Worm (Caenorhabditis elegans) whole organism, mixed stage, embryonic: ENCODE data around the gene F53B3.3.

Experiments
- M03D4.4 ChIP-seq: sonication (generic microtip); optimal IDR thresholded peaks from 2 replicates; lab custom pipeline; 2017; ENCODE audit warnings: mild to moderate bottlenecking, missing genetic modification characterization, missing compliant biosample characterization
- bed-3 ChIP-seq: fragments of 200-800 bp; sonication (Bioruptor generic); optimal IDR thresholded peaks from 3 replicates; lab custom pipeline; 2018; ENCODE audit warnings: mild to moderate bottlenecking, missing genetic modification characterization, moderate library complexity, missing compliant biosample characterization
- ceh-39 ChIP-seq: fragments of 150-350 bp; optimal IDR thresholded peaks from 2 replicates; lab custom pipeline; 2014; ENCODE audit warnings: missing biosample characterization, missing genetic modification characterization
- ces-1 ChIP-seq: fragments of 150-350 bp; optimal IDR thresholded peaks from 2 replicates; lab custom pipeline; 2014; ENCODE audit warnings: missing biosample characterization, missing genetic modification reagents, missing genetic modification characterization
- cnd-1 ChIP-seq: fragments of 200-800 bp; sonication (Bioruptor generic); optimal IDR thresholded peaks from 2 replicates; lab custom pipeline; 2018; ENCODE audit warnings: mild to moderate bottlenecking, missing genetic modification characterization, missing compliant biosample characterization
- drap-1 ChIP-seq: fragments of 200-800 bp; sonication (Bioruptor generic); optimal IDR thresholded peaks from 3 replicates; lab custom pipeline; 2018; ENCODE audit warnings: mild to moderate bottlenecking, missing genetic modification characterization, missing compliant biosample characterization
- elt-1 ChIP-seq: sonication (generic microtip); optimal IDR thresholded peaks from 2 replicates; lab custom pipeline; 2017; ENCODE audit warnings: missing genetic modification characterization, mild to moderate bottlenecking, missing compliant biosample characterization, antibody characterized with exemption, moderate library complexity, borderline replicate concordance; ENCODE audit not compliant: insufficient read depth
- elt-3 ChIP-seq: fragments of 150-350 bp; optimal IDR thresholded peaks from 2 replicates; lab custom pipeline; 2014; ENCODE audit warnings: missing biosample characterization, missing genetic modification characterization
- flh-1 ChIP-seq: fragments of 200-800 bp; sonication (Bioruptor generic); optimal IDR thresholded peaks from 2 replicates; lab custom pipeline; 2018; ENCODE audit warnings: mild to moderate bottlenecking, missing genetic modification characterization, moderate library complexity, missing compliant biosample characterization
- hlh-1 ChIP-seq: fragments of 150-350 bp; optimal IDR thresholded peaks from 2 replicates; lab custom pipeline; 2014; ENCODE audit warnings: missing biosample characterization, missing genetic modification reagents, missing genetic modification characterization
- lin-13 ChIP-seq: fragments of 150-350 bp; optimal IDR thresholded peaks from 2 replicates; lab custom pipeline; 2014; ENCODE audit warnings: missing biosample characterization, missing genetic modification characterization
- lin-32 ChIP-seq: fragments of 200-800 bp; sonication (Bioruptor generic); optimal IDR thresholded peaks from 2 replicates; lab custom pipeline; 2018; ENCODE audit warnings: mild to moderate bottlenecking, missing genetic modification characterization, missing compliant biosample characterization
- lsy-2 ChIP-seq: fragments of 150-350 bp; optimal IDR thresholded peaks from 2 replicates; lab custom pipeline; 2014; ENCODE audit warnings: missing biosample characterization, missing genetic modification characterization
- mab-5 ChIP-seq: fragments of 150-350 bp; optimal IDR thresholded peaks from 2 replicates; lab custom pipeline; 2014; ENCODE audit warnings: missing biosample characterization, missing genetic modification characterization
- mls-2 ChIP-seq: sonication (generic microtip); optimal IDR thresholded peaks from 2 replicates; lab custom pipeline; 2016; ENCODE audit warnings: mild to moderate bottlenecking, missing genetic modification characterization, moderate library complexity, missing compliant biosample characterization
- nhr-12 ChIP-seq: fragments of 150-350 bp; optimal IDR thresholded peaks from 2 replicates; lab custom pipeline; 2014; ENCODE audit warnings: missing biosample characterization, missing genetic modification characterization
- nhr-2 ChIP-seq: fragments of 150-350 bp; optimal IDR thresholded peaks from 2 replicates; lab custom pipeline; 2014; ENCODE audit warnings: missing biosample characterization, missing genetic modification characterization
- nhr-237 ChIP-seq: fragments of 150-350 bp; optimal IDR thresholded peaks from 2 replicates; lab custom pipeline; 2014; ENCODE audit warnings: missing biosample characterization, missing genetic modification characterization
- nhr-76 ChIP-seq: sonication (generic microtip); optimal IDR thresholded peaks from 2 replicates; lab custom pipeline; 2017; ENCODE audit warnings: missing biosample characterization, missing genetic modification characterization
- pha-4 ChIP-seq: fragments of 150-350 bp; optimal IDR thresholded peaks from 2 replicates; lab custom pipeline; 2018; ENCODE audit warnings: missing biosample characterization, missing genetic modification reagents, missing genetic modification characterization
- sptf-1 ChIP-seq: sonication (generic microtip); optimal IDR thresholded peaks from 2 replicates; lab custom pipeline; 2017; ENCODE audit warnings: mild to moderate bottlenecking, missing genetic modification characterization, moderate library complexity, missing compliant biosample characterization
- tbx-8 ChIP-seq: fragments of 200-800 bp; sonication (Bioruptor generic); optimal IDR thresholded peaks from 2 replicates; lab custom pipeline; 2018; ENCODE audit warnings: mild to moderate bottlenecking, missing genetic modification characterization, moderate library complexity, missing compliant biosample characterization
- unc-120 ChIP-seq: sonication (generic microtip); optimal IDR thresholded peaks from 2 replicates; lab custom pipeline; 2017; ENCODE audit warnings: missing genetic modification characterization, missing compliant biosample characterization; ENCODE audit not compliant: poor library complexity, severe bottlenecking
- unc-62 ChIP-seq: fragments of 150-350 bp; optimal IDR thresholded peaks from 2 replicates; lab custom pipeline; 2014; ENCODE audit warnings: missing biosample characterization, missing genetic modification reagents, missing genetic modification characterization
- zip-8 ChIP-seq: fragments of 150-350 bp; optimal IDR thresholded peaks from 2 replicates; lab custom pipeline; 2014; ENCODE audit warnings: missing biosample characterization, missing genetic modification characterization
- ztf-11 ChIP-seq: fragments of 150-350 bp; optimal IDR thresholded peaks from 2 replicates; lab custom pipeline; 2014; ENCODE audit warnings: missing biosample characterization, missing genetic modification characterization

Gene F53B3.3

DNA sequence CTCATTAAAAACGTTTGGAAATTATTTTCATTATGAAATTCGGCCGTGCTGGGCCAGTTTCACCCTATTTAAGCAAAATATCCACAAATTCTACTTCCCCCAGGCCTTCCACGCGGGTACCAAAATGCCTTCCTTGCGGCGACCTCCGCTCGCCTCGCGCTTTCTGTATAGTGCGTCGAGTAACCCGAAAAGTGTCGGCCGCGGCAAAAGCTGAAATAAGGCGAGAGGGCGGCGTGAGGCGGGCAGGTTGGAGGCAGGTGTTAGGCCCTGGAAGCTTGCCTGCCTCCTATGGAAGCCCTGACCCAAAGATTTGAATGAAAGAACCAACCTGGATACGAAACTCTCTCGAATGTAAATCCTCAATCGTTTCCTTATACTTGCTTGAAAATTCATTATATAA, 44.6 kb downstream of the F53B3.3 start:
- TF ChIP-seq nhr-76 (tag; lab: Kevin White, UChicago), result no peak
- TF ChIP-seq mab-5 (tag; lab: Kevin White, UChicago), result no peak
- TF ChIP-seq lin-13 (tag; lab: Kevin White, UChicago), result no peak
- TF ChIP-seq bed-3, result no peak
- no peak for TF ChIP-seq nhr-2
- no peak for TF ChIP-seq unc-62 (GFP tag; lab: Kevin White, UChicago)
- no peak for TF ChIP-seq drap-1
- TF ChIP-seq nhr-237, result no peak
- TF ChIP-seq lsy-2, result no peak
- no peak for TF ChIP-seq ceh-39
- no peak for TF ChIP-seq nhr-12 (tag; lab: Kevin White, UChicago)
- TF ChIP-seq unc-120 (tag; lab: Kevin White, UChicago), result no peak

DNA sequence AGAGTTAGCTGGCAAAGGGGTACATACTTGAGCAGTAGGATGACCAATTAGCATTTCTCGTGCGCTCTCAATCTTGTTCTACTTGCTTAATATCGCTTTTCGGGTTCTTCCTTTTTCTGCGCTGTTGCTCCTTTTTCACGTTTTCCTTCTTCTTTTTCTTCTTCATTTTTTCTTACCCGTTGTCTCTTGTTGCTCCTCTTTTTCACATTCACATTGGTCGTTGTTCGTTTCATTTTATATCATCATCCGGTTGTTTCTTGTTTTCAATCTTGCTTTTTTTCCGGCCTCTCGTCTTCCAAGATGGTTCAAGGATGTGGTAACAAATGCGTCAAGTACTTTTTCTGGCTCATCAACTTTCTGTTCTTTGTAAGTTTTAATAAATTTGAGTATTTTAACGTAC, 50.8 kb downstream of the F53B3.3 start, which contains the start of gene tsp-6:
Gene tsp-6 (plus strand): TSS at position 301 of the 400 bp plus-strand sequence.
- TF ChIP-seq unc-62 (GFP tag; lab: Kevin White, UChicago), result no peak
- TF ChIP-seq mls-2 (tag; lab: Kevin White, UChicago), result no peak
- no peak for TF ChIP-seq cnd-1
- TF ChIP-seq elt-3, result no peak
- TF ChIP-seq hlh-1, result no peak
- TF ChIP-seq ztf-11, result no peak
- TF ChIP-seq ces-1 (GFP tag; lab: Kevin White, UChicago), result no peak
- no peak for TF ChIP-seq bed-3

DNA sequence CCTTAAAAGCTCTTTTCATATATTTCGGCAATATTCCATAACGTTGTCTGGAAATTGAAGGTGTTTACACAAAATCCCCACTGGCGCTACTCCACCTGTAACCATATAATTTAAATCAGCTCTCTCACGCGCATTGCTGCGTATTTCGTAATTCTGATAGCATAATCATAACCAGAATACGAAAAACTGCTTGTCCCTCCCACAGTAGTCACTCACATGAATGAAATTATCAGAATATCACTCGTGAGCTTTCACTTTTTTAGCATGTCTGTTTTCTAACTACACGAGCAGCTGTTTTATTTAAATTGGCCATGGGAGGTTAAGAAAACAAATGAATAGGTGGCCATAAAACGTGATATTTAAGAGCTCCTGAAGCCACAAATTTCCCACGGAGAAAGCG, 51.2 kb downstream of the F53B3.3 start:
- TF ChIP-seq ceh-39 (no peak), cnd-1 (no peak), mls-2 (tag; lab: Kevin White, UChicago) (no peak), hlh-1 (no peak), M03D4.4 (no peak), elt-1 (tag; lab: Kevin White, UChicago) (no peak), drap-1 (no peak), flh-1 (GFP tag; lab: Kevin White, UChicago) (no peak), tbx-8 (no peak), unc-120 (tag; lab: Kevin White, UChicago) (no peak), lsy-2 (no peak), nhr-76 (tag; lab: Kevin White, UChicago) (no peak), sptf-1 (no peak), ztf-11 (no peak), pha-4 (tag; lab: Kevin White, UChicago) (no peak)

DNA sequence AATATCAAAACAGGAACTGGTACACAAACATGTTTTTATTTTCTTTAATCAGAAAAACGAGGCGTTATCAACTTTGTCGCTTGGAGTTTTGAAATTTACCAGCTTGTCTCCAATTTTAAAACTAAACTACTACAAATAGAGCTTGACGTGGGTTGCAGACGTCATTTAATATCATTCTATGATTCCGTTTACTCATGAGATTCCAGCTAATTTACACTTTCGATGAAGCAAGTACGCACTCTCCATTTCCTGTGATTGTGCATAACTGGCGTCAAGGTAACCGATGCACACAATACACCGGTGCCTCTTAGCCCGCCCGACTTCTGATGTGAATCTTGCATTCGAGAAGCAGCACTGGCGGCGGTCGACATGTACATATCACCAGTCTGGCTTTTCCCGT, 52.0 kb downstream of the F53B3.3 start:
- TF ChIP-seq lin-32 (GFP tag; lab: Kevin White, UChicago), result no peak
- no peak for TF ChIP-seq unc-120 (tag; lab: Kevin White, UChicago)
- TF ChIP-seq mab-5 (tag; lab: Kevin White, UChicago), result no peak
- TF ChIP-seq cnd-1, result no peak
- no peak for TF ChIP-seq nhr-237
- TF ChIP-seq zip-8 (tag; lab: Kevin White, UChicago), result no peak
